Worm (Caenorhabditis elegans): ENCODE results near the gene pigq-1.

DNA sequence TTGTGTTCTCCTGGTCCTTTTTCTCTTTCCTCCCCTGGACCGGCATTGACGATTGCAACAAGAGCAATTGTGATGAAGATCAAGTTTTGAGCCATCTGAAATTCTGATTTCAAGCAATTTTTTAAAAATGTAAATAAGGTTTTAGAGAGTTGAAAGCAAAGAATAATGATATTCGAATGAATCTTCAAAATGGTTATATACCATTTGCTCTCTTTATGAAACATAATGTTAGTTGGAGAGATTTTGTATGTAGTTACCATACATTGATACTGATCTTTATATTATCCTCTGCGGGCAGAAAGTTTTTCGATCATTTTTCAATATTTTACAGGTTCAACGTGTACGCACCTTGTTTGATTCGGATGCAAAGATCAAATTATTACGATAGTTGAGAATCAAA is 41.3 kb downstream of the pigq-1 start, which contains the start of gene srlf-24:
- TF ChIP-seq hnd-1 (tag; optimal IDR thresholded peaks at IDR 0.05), result no peak
- TF ChIP-seq ama-1 (optimal IDR thresholded peaks at IDR 0.05), result no peak
- no peak for TF ChIP-seq ceh-36 (tag; optimal IDR thresholded peaks at IDR 0.05)
- no peak for TF ChIP-seq pes-1 (GFP tag; IDR thresholded peaks at IDR 0.05)
- no peak for TF ChIP-seq hmg-4 (GFP tag; optimal IDR thresholded peaks at IDR 0.05)
- no peak for TF ChIP-seq ets-7 (tag; optimal IDR thresholded peaks at IDR 0.05)
- no peak for TF ChIP-seq flt-1 (GFP tag; IDR thresholded peaks at IDR 0.05)
- no peak for TF ChIP-seq aly-1 (tag; optimal IDR thresholded peaks at IDR 0.05)
- TF ChIP-seq scrt-1 (GFP tag; IDR thresholded peaks at IDR 0.05), result no peak
- no peak for TF ChIP-seq tra-4 (tag; optimal IDR thresholded peaks at IDR 0.05)
- no peak for TF ChIP-seq hmbx-1 (tag; optimal IDR thresholded peaks at IDR 0.05)
- TF ChIP-seq sea-1 (GFP tag; conservative IDR thresholded peaks at IDR 0.05), result no peak
- no peak for TF ChIP-seq ceh-13 (GFP tag; optimal IDR thresholded peaks at IDR 0.05)
- no peak for TF ChIP-seq B0310.2 (tag; optimal IDR thresholded peaks at IDR 0.05)

Data from whole organism, early embryonic.